Worm (Caenorhabditis elegans): Measurements from ENCODE around the gene str-145.

Gene str-145

ce11 chrV:8098239-8098638 lies at the start of gene str-145:
Gene str-145, minus strand, starts transcription at chrV:8098339.
- TF ChIP-seq sptf-1 (tag; optimal IDR thresholded peaks at IDR 0.05) (no peak), lsy-2 (tag; optimal IDR thresholded peaks at IDR 0.05) (no peak)

ce11 chrV:8145329-8145728 lies 47.2 kb upstream of the str-145 start, which contains the start of gene D1014.13:
Gene D1014.13, plus strand, starts transcription at chrV:8145629.
- TF ChIP-seq zip-8 (tag; optimal IDR thresholded peaks at IDR 0.05) (no peak), ceh-43 (GFP tag; optimal IDR thresholded peaks at IDR 0.05) (no peak), unc-39 (tag; optimal IDR thresholded peaks at IDR 0.05) (no peak), M03D4.4 (tag; optimal IDR thresholded peaks at IDR 0.05) (no peak), bed-3 (GFP tag; optimal IDR thresholded peaks at IDR 0.05) (no peak), ceh-39 (tag; optimal IDR thresholded peaks at IDR 0.05) (no peak), snpc-4 (tag; optimal IDR thresholded peaks at IDR 0.05) (no peak), lsy-2 (tag; optimal IDR thresholded peaks at IDR 0.05) (no peak)

- TF ChIP-seq mep-1 (tag; optimal IDR thresholded peaks at IDR 0.05) = no peak
- no peak for TF ChIP-seq cnd-1 (tag; optimal IDR thresholded peaks at IDR 0.05)
- TF ChIP-seq drap-1 (GFP tag; optimal IDR thresholded peaks at IDR 0.05) = no peak
- no peak for TF ChIP-seq mls-2 (tag; optimal IDR thresholded peaks at IDR 0.05)
- TF ChIP-seq snpc-4 (tag; optimal IDR thresholded peaks at IDR 0.05) = no peak
Measured at ce11 chrV:8144515-8144914, 46.4 kb upstream of the str-145 start.

ce11 chrV:8143605-8144004 lies 45.5 kb upstream of the str-145 start, which contains the start of gene D1014.2:
Gene D1014.2, plus strand, starts transcription at chrV:8143905.
- TF ChIP-seq zip-8 (tag; optimal IDR thresholded peaks at IDR 0.05) (no peak), pha-4 (tag; optimal IDR thresholded peaks at IDR 0.05) (no peak), nhr-237 (tag; optimal IDR thresholded peaks at IDR 0.05) (no peak), blmp-1 (tag; optimal IDR thresholded peaks at IDR 0.05) (no peak), nhr-28 (tag; optimal IDR thresholded peaks at IDR 0.05) (no peak), sem-2 (GFP tag; optimal IDR thresholded peaks at IDR 0.05) (no peak), snpc-4 (tag; optimal IDR thresholded peaks at IDR 0.05) (no peak), tbx-8 (GFP tag; optimal IDR thresholded peaks at IDR 0.05) (no peak), mab-5 (tag; optimal IDR thresholded peaks at IDR 0.05) (no peak)

ce11 chrV:8132926-8133325 lies 34.8 kb upstream of the str-145 start, which contains the start of gene D1014.4:
Gene D1014.4, plus strand, starts transcription at chrV:8133226.
- TF ChIP-seq zip-8 (tag; optimal IDR thresholded peaks at IDR 0.05) = no peak
- TF ChIP-seq ces-1 (GFP tag; optimal IDR thresholded peaks at IDR 0.05) = peak; percentile 6

ce11 chrV:8131628-8132027 lies 33.5 kb upstream of the str-145 start:
- TF ChIP-seq lin-13 (tag; optimal IDR thresholded peaks at IDR 0.05) = no peak
- no peak for TF ChIP-seq nhr-237 (tag; optimal IDR thresholded peaks at IDR 0.05)
- TF ChIP-seq mls-2 (tag; optimal IDR thresholded peaks at IDR 0.05) = no peak
- TF ChIP-seq lsy-2 (tag; optimal IDR thresholded peaks at IDR 0.05) = no peak
- no peak for TF ChIP-seq cnd-1 (tag; optimal IDR thresholded peaks at IDR 0.05)
- no peak for TF ChIP-seq sptf-1 (tag; optimal IDR thresholded peaks at IDR 0.05)
- TF ChIP-seq mab-5 (tag; optimal IDR thresholded peaks at IDR 0.05) = no peak

ce11 chrV:8130812-8131211 lies 32.7 kb upstream of the str-145 start:
- TF ChIP-seq lin-32 (GFP tag; optimal IDR thresholded peaks at IDR 0.05) = no peak
- TF ChIP-seq ceh-39 (tag; optimal IDR thresholded peaks at IDR 0.05) = no peak
- no peak for TF ChIP-seq snpc-4 (tag; optimal IDR thresholded peaks at IDR 0.05)
- no peak for TF ChIP-seq ztf-11 (tag; optimal IDR thresholded peaks at IDR 0.05)
- no peak for TF ChIP-seq unc-39 (tag; optimal IDR thresholded peaks at IDR 0.05)
- no peak for TF ChIP-seq pha-4 (tag; optimal IDR thresholded peaks at IDR 0.05)
- TF ChIP-seq nhr-2 (tag; optimal IDR thresholded peaks at IDR 0.05) = no peak
- TF ChIP-seq nhr-28 (tag; optimal IDR thresholded peaks at IDR 0.05) = no peak
- no peak for TF ChIP-seq nhr-12 (tag; optimal IDR thresholded peaks at IDR 0.05)
- no peak for TF ChIP-seq mls-2 (tag; optimal IDR thresholded peaks at IDR 0.05)
- no peak for TF ChIP-seq elt-3 (tag; optimal IDR thresholded peaks at IDR 0.05)
- no peak for TF ChIP-seq mab-5 (tag; optimal IDR thresholded peaks at IDR 0.05)
- TF ChIP-seq lin-13 (tag; optimal IDR thresholded peaks at IDR 0.05) = no peak

All from whole organism, mixed stage, embryonic.